Worm (Caenorhabditis elegans): Measurements from ENCODE around the gene irld-59.

ce11 chrIV:15361244-15361643, 24.4 kb downstream of the irld-59 start, which contains the start of gene cpna-4:
- TF ChIP-seq ama-1 (optimal IDR thresholded peaks at IDR 0.05), result no peak
- TF ChIP-seq hnd-1 (tag; optimal IDR thresholded peaks at IDR 0.05), result no peak
- no peak for TF ChIP-seq ets-7 (tag; optimal IDR thresholded peaks at IDR 0.05)
- no peak for TF ChIP-seq B0310.2 (tag; optimal IDR thresholded peaks at IDR 0.05)
- no peak for TF ChIP-seq hmbx-1 (tag; optimal IDR thresholded peaks at IDR 0.05)
- TF ChIP-seq tbx-11 (GFP tag; IDR thresholded peaks at IDR 0.05), result no peak
- TF ChIP-seq pes-1 (GFP tag; IDR thresholded peaks at IDR 0.05), result no peak
- no peak for TF ChIP-seq aly-1 (tag; optimal IDR thresholded peaks at IDR 0.05)
- TF ChIP-seq flt-1 (GFP tag; IDR thresholded peaks at IDR 0.05), result no peak
- TF ChIP-seq hmg-4 (GFP tag; optimal IDR thresholded peaks at IDR 0.05), result no peak
- TF ChIP-seq F13C5.2 (tag; optimal IDR thresholded peaks at IDR 0.05), result no peak
